Worm (Caenorhabditis elegans): ENCODE data around the gene sam-10.

ce11 chrII:13316630-13317029 lies 13.7 kb downstream of the sam-10 start:
- TF ChIP-seq skn-1 (tag; optimal IDR thresholded peaks at IDR 0.05) (no peak), unc-130 (GFP tag; optimal IDR thresholded peaks at IDR 0.05) (no peak), F26F4.8 (GFP tag; conservative IDR thresholded peaks at IDR 0.05) (no peak), fkh-10 (GFP tag; optimal IDR thresholded peaks at IDR 0.05) (no peak), snpc-4 (tag; optimal IDR thresholded peaks at IDR 0.05) (no peak)
